Worm (Caenorhabditis elegans) whole organism, late embryonic: ENCODE measurements around the gene M176.11.

Experiments used
- C08G9.2 ChIP-seq: sonication (generic microtip); optimal IDR thresholded peaks from 2 replicates; lab custom pipeline; 2016; ENCODE audit warnings: mild to moderate bottlenecking, missing genetic modification characterization, moderate library complexity, missing compliant biosample characterization
- C38D4.7 ChIP-seq: fragments of 200-800 bp; sonication (Bioruptor generic); optimal IDR thresholded peaks from 2 replicates; lab custom pipeline; 2018; ENCODE audit warnings: mild to moderate bottlenecking, missing genetic modification characterization, moderate library complexity, missing compliant biosample characterization
- F13H6.1 ChIP-seq: sonication (generic microtip); optimal IDR thresholded peaks from 2 replicates; lab custom pipeline; 2016; ENCODE audit warnings: missing genetic modification characterization, missing compliant biosample characterization
- K09A11.1 ChIP-seq: sonication (generic microtip); optimal IDR thresholded peaks from 2 replicates; lab custom pipeline; 2017; ENCODE audit warnings: antibody characterized with exemption, mild to moderate bottlenecking, missing genetic modification characterization, missing compliant biosample characterization; ENCODE audit not compliant: insufficient read depth
- T23F11.4 ChIP-seq: fragments of 200-800 bp; sonication (Bioruptor generic); optimal IDR thresholded peaks from 2 replicates; lab custom pipeline; 2018; ENCODE audit warnings: mild to moderate bottlenecking, missing genetic modification characterization, missing compliant biosample characterization
- Y22D7AL.16 ChIP-seq: sonication (generic microtip); optimal IDR thresholded peaks from 2 replicates; lab custom pipeline; 2016; ENCODE audit warnings: missing genetic modification characterization, missing compliant biosample characterization
- ahr-1 ChIP-seq: sonication (generic microtip); optimal IDR thresholded peaks from 2 replicates; lab custom pipeline; 2016; ENCODE audit warnings: missing genetic modification characterization, missing compliant biosample characterization
- ceh-14 ChIP-seq: sonication (generic microtip); optimal IDR thresholded peaks from 2 replicates; lab custom pipeline; 2016; ENCODE audit warnings: missing genotype, missing genetic modification characterization, missing compliant biosample characterization
- ceh-2 ChIP-seq: sonication (generic microtip); optimal IDR thresholded peaks from 2 replicates; lab custom pipeline; 2016; ENCODE audit warnings: missing genotype, missing genetic modification characterization, missing compliant biosample characterization
- ceh-22 ChIP-seq: sonication (generic microtip); optimal IDR thresholded peaks from 2 replicates; lab custom pipeline; 2017; ENCODE audit warnings: missing biosample characterization, missing genetic modification characterization
- ceh-30 ChIP-seq: fragments of 150-350 bp; optimal IDR thresholded peaks from 2 replicates; lab custom pipeline; 2014; ENCODE audit warnings: missing biosample characterization, missing genetic modification characterization
- ceh-31 ChIP-seq: sonication (generic microtip); optimal IDR thresholded peaks from 2 replicates; lab custom pipeline; 2016; ENCODE audit warnings: missing genetic modification characterization, missing compliant biosample characterization
- ceh-34 ChIP-seq: sonication (generic microtip); optimal IDR thresholded peaks from 2 replicates; lab custom pipeline; 2016; ENCODE audit warnings: mild to moderate bottlenecking, missing genetic modification characterization, missing compliant biosample characterization
- ceh-45 ChIP-seq: fragments of 200-800 bp; sonication (Bioruptor generic); IDR thresholded peaks from 2 replicates; pipeline ENCODE4 v1.3.6; 2022; ENCODE audit warnings: missing genetic modification reagents, missing genetic modification characterization, missing compliant biosample characterization
- che-1 ChIP-seq: sonication (generic microtip); optimal IDR thresholded peaks from 2 replicates; lab custom pipeline; 2016; ENCODE audit warnings: mild to moderate bottlenecking, missing genetic modification characterization, missing compliant biosample characterization
- dmd-4 ChIP-seq: sonication (generic microtip); optimal IDR thresholded peaks from 2 replicates; lab custom pipeline; 2016; ENCODE audit warnings: borderline replicate concordance, missing genetic modification characterization, missing compliant biosample characterization
- dve-1 ChIP-seq: sonication (generic microtip); optimal IDR thresholded peaks from 2 replicates; lab custom pipeline; 2017; ENCODE audit warnings: antibody characterized with exemption, mild to moderate bottlenecking, missing genetic modification characterization, missing compliant biosample characterization
- elt-2 ChIP-seq: sonication (generic microtip); optimal IDR thresholded peaks from 2 replicates; lab custom pipeline; 2016; ENCODE audit warnings: missing genetic modification reagents, missing genetic modification characterization, missing compliant biosample characterization
- ets-4 ChIP-seq: sonication (generic microtip); optimal IDR thresholded peaks from 2 replicates; lab custom pipeline; 2016; ENCODE audit warnings: missing genetic modification characterization, missing compliant biosample characterization
- eyg-1 ChIP-seq: sonication (generic microtip); optimal IDR thresholded peaks from 2 replicates; lab custom pipeline; 2016; ENCODE audit warnings: missing genotype, missing genetic modification characterization, missing compliant biosample characterization
- fkh-6 ChIP-seq: sonication (generic microtip); optimal IDR thresholded peaks from 2 replicates; lab custom pipeline; 2016; ENCODE audit warnings: missing genetic modification characterization, missing compliant biosample characterization
- gmeb-2 ChIP-seq: sonication (generic microtip); optimal IDR thresholded peaks from 2 replicates; lab custom pipeline; 2016; ENCODE audit warnings: missing genetic modification characterization, inconsistent platforms, missing compliant biosample characterization
- hlh-13 ChIP-seq: fragments of 200-800 bp; sonication (Bioruptor generic); optimal IDR thresholded peaks from 2 replicates; lab custom pipeline; 2018; ENCODE audit warnings: mild to moderate bottlenecking, missing genetic modification characterization, missing compliant biosample characterization
- hlh-15 ChIP-seq: sonication (generic microtip); optimal IDR thresholded peaks from 2 replicates; lab custom pipeline; 2016; ENCODE audit warnings: missing genetic modification characterization, missing compliant biosample characterization
- hlh-30 ChIP-seq: sonication (generic microtip); optimal IDR thresholded peaks from 2 replicates; lab custom pipeline; 2017; ENCODE audit warnings: antibody characterized with exemption, missing genetic modification characterization, missing compliant biosample characterization; ENCODE audit not compliant: insufficient read depth
- hlh-6 ChIP-seq: sonication (generic microtip); optimal IDR thresholded peaks from 2 replicates; lab custom pipeline; 2016; ENCODE audit warnings: missing genotype, missing genetic modification characterization, missing compliant biosample characterization
- hlh-8 ChIP-seq: sonication (generic microtip); optimal IDR thresholded peaks from 2 replicates; lab custom pipeline; 2016; ENCODE audit warnings: missing genotype, missing genetic modification characterization, missing compliant biosample characterization
- lin-11 ChIP-seq: fragments of 200-800 bp; sonication (Bioruptor generic); optimal IDR thresholded peaks from 2 replicates; lab custom pipeline; 2018; ENCODE audit warnings: mild to moderate bottlenecking, missing genetic modification characterization, missing compliant biosample characterization
- nfya-1 ChIP-seq: sonication (generic microtip); optimal IDR thresholded peaks from 2 replicates; lab custom pipeline; 2017; ENCODE audit warnings: missing genetic modification characterization, mild to moderate bottlenecking, missing compliant biosample characterization, antibody characterized with exemption, moderate library complexity
- nhr-11 ChIP-seq: fragments of 150-350 bp; optimal IDR thresholded peaks from 2 replicates; lab custom pipeline; 2014; ENCODE audit warnings: missing biosample characterization, missing genetic modification characterization
- nhr-232 ChIP-seq: sonication (generic microtip); optimal IDR thresholded peaks from 2 replicates; lab custom pipeline; 2016; ENCODE audit warnings: missing genetic modification characterization, missing compliant biosample characterization
- pha-2 ChIP-seq: sonication (generic microtip); optimal IDR thresholded peaks from 2 replicates; lab custom pipeline; 2017; ENCODE audit warnings: mild to moderate bottlenecking, missing genetic modification characterization, missing compliant biosample characterization
- pros-1 ChIP-seq: fragments of 150-350 bp; optimal IDR thresholded peaks from 2 replicates; lab custom pipeline; 2014; ENCODE audit warnings: missing biosample characterization, missing genetic modification reagents, missing genetic modification characterization
- sdc-2 ChIP-seq: sonication (generic microtip); optimal IDR thresholded peaks from 2 replicates; lab custom pipeline; 2016; ENCODE audit warnings: missing genotype, missing genetic modification characterization, missing compliant biosample characterization
- syd-9 ChIP-seq: sonication (generic microtip); optimal IDR thresholded peaks from 2 replicates; lab custom pipeline; 2016; ENCODE audit warnings: mild to moderate bottlenecking, missing genetic modification characterization, moderate library complexity, missing compliant biosample characterization
- tbx-2 ChIP-seq: sonication (generic microtip); optimal IDR thresholded peaks from 2 replicates; lab custom pipeline; 2016; ENCODE audit warnings: missing genetic modification characterization, missing compliant biosample characterization
- tbx-7 ChIP-seq: sonication (generic microtip); optimal IDR thresholded peaks from 2 replicates; lab custom pipeline; 2016; ENCODE audit warnings: missing genotype, missing genetic modification characterization, missing compliant biosample characterization
- unc-3 ChIP-seq, 2 experiments: fragments of 200-800 bp in 1 of 2; sonication (Bioruptor generic) in 1 of 2; sonication (generic microtip) in 1 of 2; conservative IDR thresholded peaks in 1 of 2; optimal IDR thresholded peaks in 1 of 2; 2 replicates each; pipeline versions ENCODE4 v1.3.6 to Lab custom; 2016 to 2022; ENCODE audit warnings: missing compliant biosample characterization in 2 of 2, missing genetic modification characterization in 2 of 2, missing genetic modification reagents in 1 of 2
- unc-55 ChIP-seq: sonication (generic microtip); optimal IDR thresholded peaks from 2 replicates; lab custom pipeline; 2017; ENCODE audit warnings: missing biosample characterization, missing genetic modification reagents, missing genetic modification characterization
- unc-86 ChIP-seq: sonication (generic microtip); optimal IDR thresholded peaks from 2 replicates; lab custom pipeline; 2016; ENCODE audit warnings: missing genetic modification characterization, missing compliant biosample characterization

M176.11 gene

DNA sequence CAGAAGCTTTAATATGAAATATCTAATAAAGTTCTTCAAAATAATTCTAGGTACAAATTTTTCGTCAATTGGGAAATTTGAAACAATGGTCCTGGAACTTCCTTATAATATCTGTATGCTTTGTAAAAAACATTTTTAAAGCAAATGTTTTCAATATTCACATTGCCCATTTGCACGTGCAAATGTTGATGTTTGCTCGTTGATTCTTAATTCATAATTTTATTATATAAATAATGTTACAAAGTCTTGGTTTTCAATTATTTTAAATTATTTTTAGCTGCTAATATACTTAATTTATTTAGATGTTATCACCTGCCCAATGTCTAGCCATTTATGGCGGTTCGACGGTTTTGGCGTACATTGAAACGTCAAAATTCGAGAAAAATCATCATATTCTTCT, at the start of gene M176.11:
Gene M176.11, plus strand, starts transcription at position 301 of the 400 bp plus-strand sequence.
- TF ChIP-seq sdc-2 (tag; lab: Kevin White, UChicago): no peak
- no peak for TF ChIP-seq nhr-232
- TF ChIP-seq pros-1 (tag; lab: Kevin White, UChicago): no peak
- TF ChIP-seq, all 69 proteins: peak for 0

DNA sequence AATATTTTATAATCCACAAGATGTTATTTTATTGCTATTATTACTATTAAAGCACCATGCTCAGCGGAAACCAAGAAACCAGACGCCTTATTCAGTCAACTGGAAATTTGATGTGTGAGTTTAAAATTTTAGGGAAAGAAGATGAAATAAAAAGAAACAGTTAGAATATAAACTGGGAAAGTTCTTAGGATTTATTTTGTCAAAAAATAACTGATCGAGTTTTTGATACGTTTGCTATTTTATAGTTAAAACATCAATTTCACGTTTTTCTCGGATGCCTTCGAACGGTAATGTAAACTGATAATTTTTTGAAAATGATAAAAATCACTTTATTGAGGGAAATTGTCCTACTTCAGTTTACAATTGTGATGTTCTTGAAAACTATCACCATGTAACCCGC, 49.7 kb upstream of the M176.11 start, which contains the start of gene C06C3.3:
Gene C06C3.3, minus strand, starts transcription at position 101 of the 400 bp plus-strand sequence.
- TF ChIP-seq nfya-1 (no peak), T23F11.4 (no peak), ceh-45 (GFP tag; lab: Robert Waterston, UW) (no peak), syd-9 (tag; lab: Kevin White, UChicago) (no peak), unc-86 (tag; lab: Kevin White, UChicago) (no peak), ceh-31 (tag; lab: Kevin White, UChicago) (no peak), che-1 (tag; lab: Kevin White, UChicago) (no peak), ahr-1 (tag; lab: Kevin White, UChicago) (no peak), ceh-14 (no peak), hlh-8 (tag; lab: Kevin White, UChicago) (no peak)

DNA sequence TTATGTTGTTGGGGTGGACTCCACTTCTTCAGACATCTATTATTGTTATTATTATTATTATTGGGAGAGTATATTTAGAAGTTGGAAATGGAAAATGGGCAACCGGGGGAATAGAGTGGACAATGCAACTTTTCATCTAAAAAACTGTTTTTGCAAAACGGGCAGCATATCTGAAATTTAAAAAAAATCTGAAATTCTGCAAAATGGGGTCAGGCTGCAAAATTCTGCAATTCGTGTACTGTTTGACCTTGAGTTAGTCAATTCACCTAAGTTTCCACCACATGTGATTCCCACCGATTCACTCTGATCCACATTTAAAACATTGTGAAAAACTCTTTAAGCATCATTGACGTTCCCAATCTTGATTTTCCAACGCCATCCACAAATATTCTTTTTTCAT, 49.1 kb upstream of the M176.11 start, which contains the start of gene C06C3.4:
Gene C06C3.4, plus strand, starts transcription at position 301 of the 400 bp plus-strand sequence.
- TF ChIP-seq C38D4.7 (GFP tag; lab: Kevin White, UChicago): no peak
- TF ChIP-seq Y22D7AL.16 (tag; lab: Kevin White, UChicago): no peak
- no peak for TF ChIP-seq K09A11.1
- no peak for TF ChIP-seq ceh-30 (tag; lab: Kevin White, UChicago)
- TF ChIP-seq hlh-13 (GFP tag; lab: Kevin White, UChicago): no peak
- TF ChIP-seq lin-11 (tag; lab: Kevin White, UChicago): no peak
- TF ChIP-seq dve-1: no peak
- TF ChIP-seq tbx-2 (tag; lab: Kevin White, UChicago): no peak
- no peak for TF ChIP-seq ceh-45 (GFP tag; lab: Robert Waterston, UW)
- TF ChIP-seq nhr-11: no peak
- no peak for TF ChIP-seq gmeb-2
- TF ChIP-seq ceh-34 (tag; lab: Kevin White, UChicago): no peak
- TF ChIP-seq C08G9.2: no peak
- TF ChIP-seq elt-2 (tag; lab: Kevin White, UChicago): no peak
- TF ChIP-seq ceh-22: no peak
- no peak for TF ChIP-seq hlh-15 (tag; lab: Kevin White, UChicago)
- no peak for TF ChIP-seq nfya-1
- no peak for TF ChIP-seq tbx-7 (tag; lab: Kevin White, UChicago)
- TF ChIP-seq unc-3 (GFP tag; conservative IDR thresholded peaks at IDR 0.05; lab: Robert Waterston, UW): no peak
- no peak for TF ChIP-seq unc-3 (tag; optimal IDR thresholded peaks at IDR 0.05; lab: Kevin White, UChicago)

DNA sequence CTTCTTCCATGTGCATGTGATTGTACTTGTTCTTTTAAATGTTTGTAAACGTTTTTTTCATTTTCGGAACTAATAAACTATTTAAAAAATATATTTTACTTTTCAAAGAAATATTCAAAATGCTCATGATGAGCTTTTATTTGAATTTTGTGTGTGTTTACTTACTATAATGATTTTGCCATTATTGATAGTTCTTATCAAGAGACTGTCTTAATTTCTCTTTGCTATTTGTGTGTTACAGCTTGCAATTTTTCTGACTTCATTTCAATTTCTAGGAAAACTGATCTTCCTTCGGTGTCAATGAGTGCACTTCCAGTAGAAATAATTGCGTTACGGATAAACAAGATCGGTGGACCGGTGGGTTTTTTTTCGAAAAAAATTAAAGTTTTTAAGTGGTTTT, 47.3 kb upstream of the M176.11 start, which contains the start of gene C06C3.12:
Gene C06C3.12, plus strand, starts transcription at position 301 of the 400 bp plus-strand sequence.
- no peak for TF ChIP-seq nhr-11
- no peak for TF ChIP-seq ceh-2 (tag; lab: Kevin White, UChicago)
- TF ChIP-seq eyg-1 (tag; lab: Kevin White, UChicago): no peak
- TF ChIP-seq pha-2 (tag; lab: Kevin White, UChicago): no peak
- TF ChIP-seq unc-55 (GFP tag; lab: Kevin White, UChicago): no peak
- TF ChIP-seq fkh-6 (tag; lab: Kevin White, UChicago): no peak
- TF ChIP-seq ceh-14: no peak

DNA sequence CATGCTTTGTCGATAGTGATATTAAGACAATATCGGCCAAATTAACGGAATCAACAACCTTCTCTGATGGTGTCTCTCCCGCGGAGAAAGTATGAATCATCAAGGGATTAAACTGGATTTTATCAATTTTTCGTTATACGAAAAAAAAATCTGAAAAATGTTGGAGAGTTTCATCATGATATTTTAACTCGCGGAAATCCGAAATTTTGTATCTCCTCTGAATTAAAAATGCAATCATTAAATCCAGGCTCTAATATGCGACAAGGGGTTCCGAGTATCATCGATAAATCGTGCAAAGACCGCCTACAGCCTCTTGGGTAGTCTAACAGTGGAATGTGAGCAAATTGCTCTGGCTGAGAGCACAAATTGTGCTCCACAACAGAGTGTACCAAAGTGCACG, 44.9 kb upstream of the M176.11 start, which contains the start of gene C06C3.10:
Gene C06C3.10, minus strand, starts transcription at position 101 of the 400 bp plus-strand sequence.
- TF ChIP-seq ceh-31 (tag; lab: Kevin White, UChicago) (no peak), pha-2 (tag; lab: Kevin White, UChicago) (no peak), nfya-1 (no peak), C38D4.7 (GFP tag; lab: Kevin White, UChicago) (no peak), hlh-30 (no peak), hlh-6 (tag; lab: Kevin White, UChicago) (no peak), F13H6.1 (tag; lab: Kevin White, UChicago) (no peak), ets-4 (tag; lab: Kevin White, UChicago) (no peak), K09A11.1 (no peak), dmd-4 (tag; lab: Kevin White, UChicago) (no peak)
